Worm (Caenorhabditis elegans) whole organism, L3 larva: ENCODE results near the gene Y57G11B.2.

ENCODE experiments used
- R02D3.7 ChIP-seq: fragments of 150-350 bp; optimal IDR thresholded peaks from 2 replicates; lab custom pipeline; 2014; ENCODE audit warnings: missing biosample characterization, missing genetic modification characterization
- ZK546.5 ChIP-seq: sonication (generic microtip); optimal IDR thresholded peaks from 2 replicates; lab custom pipeline; 2017; ENCODE audit warnings: missing biosample characterization, missing genetic modification characterization
- ceh-16 ChIP-seq: sonication (generic microtip); optimal IDR thresholded peaks from 2 replicates; lab custom pipeline; 2017; ENCODE audit warnings: missing biosample characterization, missing genetic modification characterization
- ceh-28 ChIP-seq: fragments of 150-350 bp; optimal IDR thresholded peaks from 2 replicates; lab custom pipeline; 2014; ENCODE audit warnings: missing biosample characterization, missing genetic modification reagents, missing genetic modification characterization
- ceh-82 ChIP-seq: fragments of 150-350 bp; optimal IDR thresholded peaks from 2 replicates; lab custom pipeline; 2014; ENCODE audit warnings: missing biosample characterization, missing genetic modification characterization
- ceh-9 ChIP-seq: sonication (generic microtip); optimal IDR thresholded peaks from 2 replicates; lab custom pipeline; 2018; ENCODE audit warnings: missing biosample characterization, missing genetic modification characterization
- daf-12 ChIP-seq: fragments of 150-350 bp; optimal IDR thresholded peaks from 2 replicates; lab custom pipeline; 2014; ENCODE audit warnings: missing biosample characterization, missing genetic modification reagents, missing genetic modification characterization
- egl-5 ChIP-seq: fragments of 150-350 bp; optimal IDR thresholded peaks from 2 replicates; lab custom pipeline; 2017; ENCODE audit warnings: missing biosample characterization, missing genetic modification reagents, missing genetic modification characterization, inconsistent platforms
- elt-1 ChIP-seq: fragments of 150-350 bp; optimal IDR thresholded peaks from 2 replicates; lab custom pipeline; 2014; ENCODE audit warnings: missing biosample characterization, missing genetic modification characterization
- elt-2 ChIP-seq: sonication (generic microtip); optimal IDR thresholded peaks from 2 replicates; lab custom pipeline; 2016; ENCODE audit warnings: missing genetic modification reagents, mild to moderate bottlenecking, missing genetic modification characterization, missing compliant biosample characterization
- elt-3 ChIP-seq, 3 experiments: fragments of 150-350 bp in 1 of 3; sonication (generic microtip) in 2 of 3; optimal IDR thresholded peaks; 2 replicates in 2 of 3; 4 replicates in 1 of 3; lab custom pipeline; 2014 to 2017; ENCODE audit warnings: missing biosample characterization in 3 of 3, missing genetic modification characterization in 3 of 3
- fkh-2 ChIP-seq: fragments of 150-350 bp; optimal IDR thresholded peaks from 2 replicates; lab custom pipeline; 2014; ENCODE audit warnings: missing biosample characterization, missing genetic modification reagents, missing genetic modification characterization
- fos-1 ChIP-seq: fragments of 150-350 bp; optimal IDR thresholded peaks from 2 replicates; lab custom pipeline; 2014; ENCODE audit warnings: missing biosample characterization, missing genetic modification characterization
- jun-1 ChIP-seq: fragments of 150-350 bp; optimal IDR thresholded peaks from 2 replicates; lab custom pipeline; 2014; ENCODE audit warnings: missing biosample characterization, missing genetic modification reagents, missing genetic modification characterization
- lin-15B ChIP-seq: fragments of 150-350 bp; optimal IDR thresholded peaks from 2 replicates; lab custom pipeline; 2014; ENCODE audit warnings: missing biosample characterization, missing genetic modification characterization
- mml-1 ChIP-seq: fragments of 150-350 bp; sonication (generic microtip); optimal IDR thresholded peaks from 3 replicates; lab custom pipeline; 2014; ENCODE audit warnings: missing biosample characterization, missing genetic modification characterization
- nfya-1 ChIP-seq: sonication (generic microtip); optimal IDR thresholded peaks from 2 replicates; lab custom pipeline; 2017; ENCODE audit warnings: missing genetic modification characterization, mild to moderate bottlenecking, missing compliant biosample characterization, antibody characterized with exemption, moderate library complexity; ENCODE audit not compliant: insufficient read depth
- nhr-11 ChIP-seq: fragments of 150-350 bp; optimal IDR thresholded peaks from 2 replicates; lab custom pipeline; 2014; ENCODE audit warnings: missing biosample characterization, missing genetic modification characterization
- nhr-12 ChIP-seq: fragments of 150-350 bp; optimal IDR thresholded peaks from 2 replicates; lab custom pipeline; 2014; ENCODE audit warnings: missing biosample characterization, missing genetic modification characterization
- nhr-23 ChIP-seq: fragments of 150-350 bp; optimal IDR thresholded peaks from 2 replicates; lab custom pipeline; 2014; ENCODE audit warnings: missing biosample characterization, missing genetic modification reagents, missing genetic modification characterization
- nhr-25 ChIP-seq: sonication (generic microtip); optimal IDR thresholded peaks from 2 replicates; lab custom pipeline; 2017; ENCODE audit warnings: missing biosample characterization, missing genetic modification characterization
- nhr-28 ChIP-seq: fragments of 150-350 bp; optimal IDR thresholded peaks from 2 replicates; lab custom pipeline; 2014; ENCODE audit warnings: missing biosample characterization, missing genetic modification characterization
- nhr-43 ChIP-seq: sonication (generic microtip); optimal IDR thresholded peaks from 2 replicates; lab custom pipeline; 2016; ENCODE audit warnings: mild to moderate bottlenecking, missing genetic modification characterization, missing compliant biosample characterization; ENCODE audit not compliant: poor library complexity, severe bottlenecking
- nhr-76 ChIP-seq: fragments of 150-350 bp; sonication (generic microtip); optimal IDR thresholded peaks from 5 replicates; lab custom pipeline; 2014; ENCODE audit warnings: missing biosample characterization, missing genetic modification characterization
- nhr-77 ChIP-seq: fragments of 150-350 bp; optimal IDR thresholded peaks from 2 replicates; lab custom pipeline; 2014; ENCODE audit warnings: missing biosample characterization, missing genetic modification characterization
- skn-1 ChIP-seq: fragments of 150-350 bp; optimal IDR thresholded peaks from 2 replicates; lab custom pipeline; 2014; ENCODE audit warnings: missing biosample characterization, missing genetic modification characterization
- snpc-4 ChIP-seq: fragments of 150-350 bp; optimal IDR thresholded peaks from 2 replicates; lab custom pipeline; 2014; ENCODE audit warnings: missing biosample characterization, missing genetic modification characterization
- tbx-2 ChIP-seq: sonication (generic microtip); optimal IDR thresholded peaks from 2 replicates; lab custom pipeline; 2016; ENCODE audit warnings: mild to moderate bottlenecking, missing genetic modification characterization, missing compliant biosample characterization
- unc-62 ChIP-seq: fragments of 150-350 bp; sonication (generic microtip); optimal IDR thresholded peaks from 4 replicates; lab custom pipeline; 2014; ENCODE audit warnings: missing biosample characterization, missing genetic modification reagents, missing genetic modification characterization
- zag-1 ChIP-seq: fragments of 150-350 bp; optimal IDR thresholded peaks from 2 replicates; lab custom pipeline; 2014; ENCODE audit warnings: missing biosample characterization, missing genetic modification characterization
- ztf-4 ChIP-seq: fragments of 150-350 bp; optimal IDR thresholded peaks from 2 replicates; lab custom pipeline; 2014; ENCODE audit warnings: missing biosample characterization, missing genetic modification characterization

Y57G11B.2 gene

DNA sequence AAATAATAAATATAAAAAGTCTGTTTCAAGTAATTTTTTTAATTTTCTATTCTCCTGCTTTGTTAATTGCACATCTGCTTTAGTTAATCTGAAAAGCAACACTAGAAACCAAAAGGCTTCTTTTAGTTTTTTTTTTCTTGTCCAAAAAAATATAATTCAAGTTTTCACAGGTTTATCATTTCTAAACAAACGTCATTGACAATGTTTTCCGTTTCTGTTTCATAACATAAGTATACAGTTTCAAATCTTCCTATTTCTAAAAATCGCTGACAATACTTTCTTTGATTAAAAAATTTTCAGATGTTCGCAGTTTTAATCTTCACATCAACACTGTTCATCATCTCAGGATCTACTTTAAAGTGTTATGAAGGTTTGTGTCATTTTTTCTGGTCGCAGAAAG, at the start of gene Y57G11B.2:
TSS of gene Y57G11B.2 (plus strand) at position 301 of the 400 bp plus-strand sequence.
- no peak for TF ChIP-seq zag-1 (tag; lab: Kevin White, UChicago)

- TF ChIP-seq R02D3.7 (tag; lab: Kevin White, UChicago) (no peak), daf-12 (no peak), nhr-12 (tag; lab: Kevin White, UChicago) (no peak), elt-1 (no peak), ztf-4 (no peak), nhr-28 (no peak), nfya-1 (tag; lab: Kevin White, UChicago) (no peak), lin-15B (tag; lab: Kevin White, UChicago) (no peak), ceh-82 (no peak), fkh-2 (tag; lab: Kevin White, UChicago) (no peak), fos-1 (tag; lab: Kevin White, UChicago) (no peak), skn-1 (tag; lab: Kevin White, UChicago) (no peak)
Observed at ce11 chrIV:14519423-14519822, 45.7 kb upstream of the Y57G11B.2 start, which contains the start of the genes Y57G11A.2 and T27E7.1. Gene Y57G11A.2, minus strand, starts transcription at chrIV:14519523. Gene T27E7.1, plus strand, starts transcription at chrIV:14519759.

- TF ChIP-seq unc-62 (GFP tag; lab: Kevin White, UChicago) (no peak), egl-5 (tag; lab: Kevin White, UChicago) (no peak), ceh-16 (tag; lab: Kevin White, UChicago) (no peak), lin-15B (tag; lab: Kevin White, UChicago) (no peak), tbx-2 (tag; lab: Kevin White, UChicago) (no peak), nhr-25 (tag; lab: Kevin White, UChicago) (no peak), nhr-28 (no peak), daf-12 (no peak), ZK546.5 (tag; lab: Kevin White, UChicago) (no peak), elt-1 (no peak), nhr-43 (tag; lab: Kevin White, UChicago) (no peak), elt-2 (tag; lab: Kevin White, UChicago) (no peak), ceh-28 (no peak), zag-1 (tag; lab: Kevin White, UChicago) (no peak), ceh-9 (no peak), nhr-76 (tag; lab: Kevin White, UChicago) (no peak)
Observed at ce11 chrIV:14523568-14523967, 41.6 kb upstream of the Y57G11B.2 start, which contains the start of gene srh-63. Gene srh-63, plus strand, starts transcription at chrIV:14523868.

ce11 chrIV:14525272-14526162, 39.6 kb upstream of the Y57G11B.2 start:
- peak; percentile 53 for TF ChIP-seq snpc-4 (tag; lab: Kevin White, UChicago)
- TF ChIP-seq, all 47 proteins: peak for 1; not testable (repeated sequence) for 46

DNA sequence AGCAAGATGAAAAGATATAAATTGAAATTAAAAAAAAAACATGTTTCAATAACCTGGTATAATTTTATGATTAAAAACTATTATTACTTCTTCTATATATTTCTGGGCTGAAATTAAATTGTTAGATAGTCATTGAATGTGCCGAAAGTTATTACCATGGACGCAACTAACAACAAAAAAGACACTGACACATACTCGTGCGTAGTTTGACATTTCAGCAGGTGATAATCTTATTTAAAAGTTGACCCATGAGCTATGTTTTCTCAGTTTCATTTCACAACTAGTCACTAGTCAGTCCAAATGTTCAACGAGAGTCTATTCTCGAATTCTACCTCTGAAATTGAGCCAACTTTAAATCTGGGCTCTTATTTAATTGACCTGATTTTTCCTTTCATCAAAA, 36.4 kb upstream of the Y57G11B.2 start, which contains the start of gene T27E7.3:
TSS of gene T27E7.3 (plus strand) at position 301 of the 400 bp plus-strand sequence.
- TF ChIP-seq R02D3.7 (tag; lab: Kevin White, UChicago), result no peak
- TF ChIP-seq nfya-1 (tag; lab: Kevin White, UChicago), result no peak
- TF ChIP-seq mml-1 (tag; lab: Kevin White, UChicago), result no peak
- no peak for TF ChIP-seq fkh-2 (tag; lab: Kevin White, UChicago)
- TF ChIP-seq nhr-11 (tag; lab: Kevin White, UChicago), result no peak
- no peak for TF ChIP-seq nhr-43 (tag; lab: Kevin White, UChicago)
- TF ChIP-seq snpc-4 (tag; lab: Kevin White, UChicago), result no peak
- no peak for TF ChIP-seq nhr-23 (tag; lab: Kevin White, UChicago)
- TF ChIP-seq ceh-9, result no peak
- no peak for TF ChIP-seq elt-3 (tag; optimal IDR thresholded peaks at IDR 0.05; lab: Kevin White, UChicago)
- no peak for TF ChIP-seq ZK546.5 (tag; lab: Kevin White, UChicago)
- TF ChIP-seq ztf-4, result no peak
- no peak for TF ChIP-seq ceh-28
- no peak for TF ChIP-seq jun-1
- no peak for TF ChIP-seq nhr-77
- TF ChIP-seq, all 47 proteins: peak for 0
